Fruit fly (Drosophila melanogaster): ENCODE results near the gene CG31937.

Gene CG31937

DNA sequence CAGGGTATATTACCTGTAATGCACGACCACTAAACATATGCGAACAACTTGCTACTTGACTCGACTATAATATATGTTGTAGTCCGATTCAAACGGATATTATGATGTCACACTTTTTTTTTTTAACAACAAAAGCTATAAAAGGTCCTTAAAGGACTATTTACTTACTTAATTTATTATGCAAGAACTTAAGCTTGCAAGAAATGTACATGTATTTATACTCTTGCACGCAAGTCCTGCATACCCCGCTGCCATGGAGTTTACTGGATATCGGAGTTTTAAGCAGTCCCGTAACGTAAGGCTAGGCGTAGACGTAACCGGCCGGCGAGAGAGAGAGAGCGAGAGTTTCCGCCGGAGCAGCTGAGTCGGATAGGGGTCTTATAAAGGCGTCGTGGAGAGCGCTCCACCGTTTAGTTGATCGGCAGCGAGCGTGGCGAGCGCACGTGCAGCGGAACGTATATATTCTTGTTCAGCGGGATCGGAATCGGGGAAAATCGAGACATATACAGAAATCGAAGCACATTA, 7.4 kb downstream of the CG31937 start (continued):
- TF ChIP-seq tll (GFP tag; optimal IDR thresholded peaks at IDR 0.05) (peak in 1 of 2 experiments; percentile 47), CG33557 (GFP tag; optimal IDR thresholded peaks at IDR 0.05) (no peak), tin (GFP tag; optimal IDR thresholded peaks at IDR 0.05) (peak; percentile 88), CG11560 (tag; IDR thresholded peaks at IDR 0.05) (peak; percentile 75; the same call in 2 of the 3 replicates), Aef1 (GFP tag; IDR thresholded peaks at IDR 0.05) (peak; percentile 84), CG4360 (GFP tag; IDR thresholded peaks at IDR 0.05) (no peak; the same call in 1 of the 2 replicates), HHEX (GFP tag; optimal IDR thresholded peaks at IDR 0.05) (peak; percentile 78), unc-4 (GFP tag; IDR thresholded peaks at IDR 0.05; ENCODE audit: partially characterized antibody) (0 out of 2 replicates have a peak, but pooled peaks have one; percentile 32), Nf-YA (GFP tag; IDR thresholded peaks at IDR 0.05) (peak; percentile 80), CG12155 (GFP tag; optimal IDR thresholded peaks at IDR 0.05) (peak; percentile 86), p53 (GFP tag; optimal IDR thresholded peaks at IDR 0.05) (peak; percentile 30), B-H1 (GFP tag; IDR thresholded peaks at IDR 0.05) (peak; percentile 66), CG4617 (GFP tag; optimal IDR thresholded peaks at IDR 0.05; ENCODE audit: borderline replicate concordance) (peak; percentile 72), crc (GFP tag; optimal IDR thresholded peaks at IDR 0.05) (peak; percentile 82), CG11398 (GFP tag; optimal IDR thresholded peaks at IDR 0.05) (peak; percentile 82), CG6854 (GFP tag; optimal IDR thresholded peaks at IDR 0.05) (peak; percentile 58), B-H2 (GFP tag; optimal IDR thresholded peaks at IDR 0.05) (no peak), slp2 (GFP tag; optimal IDR thresholded peaks at IDR 0.05) (peak; percentile 94), CG17361 (GFP tag; IDR thresholded peaks at IDR 0.05) (peak; percentile 93), C15 (GFP tag; IDR thresholded peaks at IDR 0.05) (no peak), CG6254 (GFP tag; optimal IDR thresholded peaks at IDR 0.05) (peak; percentile 77), Sry-β (GFP tag; optimal IDR thresholded peaks at IDR 0.05) (no peak), Hr3 (GFP tag; optimal IDR thresholded peaks at IDR 0.05) (peak; percentile 93), fu2 (GFP tag; optimal IDR thresholded peaks at IDR 0.05) (peak; percentile 83), CG18262 (tag; optimal IDR thresholded peaks at IDR 0.05) (peak; percentile 90), CG9215 (GFP tag; IDR thresholded peaks at IDR 0.05) (peak; percentile 87), GATAe (GFP tag; conservative IDR thresholded peaks at IDR 0.05) (peak; percentile 51; the same call in 1 of the 2 replicates), Gsc (GFP tag; IDR thresholded peaks at IDR 0.05) (peak; percentile 82), CG18764 (GFP tag; optimal IDR thresholded peaks at IDR 0.05) (peak; percentile 86), odd (GFP tag; optimal IDR thresholded peaks at IDR 0.05) (peak; percentile 61), exex (tag; optimal IDR thresholded peaks at IDR 0.05) (peak; percentile 21), CG14860 (GFP tag; IDR thresholded peaks at IDR 0.05; ENCODE audit: partially characterized antibody) (0 out of 3 replicates have a peak, but pooled peaks have one; percentile 25), sc (optimal IDR thresholded peaks at IDR 0.05) (no peak), sc (GFP tag; optimal IDR thresholded peaks at IDR 0.05) (peak; percentile 90), CG2116 (GFP tag; optimal IDR thresholded peaks at IDR 0.05) (peak; percentile 59), caup (GFP tag; optimal IDR thresholded peaks at IDR 0.05; ENCODE audit: severe bottlenecking) (peak; percentile 70), Chrac-16 (GFP tag; optimal IDR thresholded peaks at IDR 0.05) (peak; percentile 89), Asciz (GFP tag; optimal IDR thresholded peaks at IDR 0.05) (peak; percentile 80), row (GFP tag; IDR thresholded peaks at IDR 0.05) (peak; percentile 93), CG33213 (GFP tag; optimal IDR thresholded peaks at IDR 0.05) (peak; percentile 66), dmrt11E (tag; optimal IDR thresholded peaks at IDR 0.05) (peak; percentile 84), Dref (GFP tag; IDR thresholded peaks at IDR 0.05) (no peak), CG10565 (GFP tag; optimal IDR thresholded peaks at IDR 0.05) (peak; percentile 35), Hsf (GFP tag; optimal IDR thresholded peaks at IDR 0.05) (peak; percentile 93), gce (GFP tag; IDR thresholded peaks at IDR 0.05) (peak; percentile 59), Hmx (GFP tag; optimal IDR thresholded peaks at IDR 0.05) (peak; percentile 83), btn (GFP tag; optimal IDR thresholded peaks at IDR 0.05) (peak; percentile 78), hbn (GFP tag; IDR thresholded peaks at IDR 0.05; ENCODE audit: partially characterized antibody) (no peak), Jarid2 (GFP tag; optimal IDR thresholded peaks at IDR 0.05) (peak; percentile 96), CG3838 (GFP tag; optimal IDR thresholded peaks at IDR 0.05) (peak; percentile 78)

Data from whole organism, embryonic.